Worm (Caenorhabditis elegans) whole organism, late embryonic: Measurements from ENCODE around the gene C36B7.3.

Experiments used
- hlh-13 ChIP-seq: fragments of 200-800 bp; sonication (Bioruptor generic); optimal IDR thresholded peaks from 2 replicates; lab custom pipeline; 2018; ENCODE audit warnings: mild to moderate bottlenecking, missing genetic modification characterization, missing compliant biosample characterization
- lim-6 ChIP-seq: sonication (generic microtip); optimal IDR thresholded peaks from 2 replicates; lab custom pipeline; 2016; ENCODE audit warnings: missing genetic modification characterization, missing compliant biosample characterization

DNA sequence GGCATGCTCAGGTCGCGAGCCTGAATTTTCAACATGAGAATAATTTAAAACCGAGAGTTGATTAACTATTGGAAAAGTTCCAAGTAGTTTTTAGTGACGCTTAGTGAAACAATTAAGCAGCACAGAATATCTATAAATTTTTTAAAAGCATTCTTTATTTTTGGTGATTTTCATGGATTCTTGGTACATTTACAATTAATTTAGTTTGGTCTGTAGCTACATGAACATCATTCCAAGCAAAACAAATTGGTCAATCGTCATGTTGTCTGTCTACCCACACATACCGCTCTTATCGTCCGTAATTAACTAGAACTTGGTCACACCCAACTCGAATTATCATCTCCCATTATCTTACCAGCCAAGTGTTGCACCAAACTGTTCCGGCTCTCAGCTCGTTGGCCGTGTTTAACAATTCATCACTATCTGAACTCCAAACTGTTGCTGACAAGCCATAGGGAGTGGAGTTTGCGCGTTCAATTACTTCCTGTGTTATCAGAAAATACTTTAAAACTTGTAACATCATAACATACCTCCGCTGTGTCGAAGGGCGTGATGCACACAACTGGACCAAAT, 39.2 kb downstream of the C36B7.3 start:
- TF ChIP-seq hlh-13 (GFP tag; lab: Kevin White, UChicago) (no peak), lim-6 (tag; lab: Kevin White, UChicago) (no peak)
